Worm (Caenorhabditis elegans): Measurements from ENCODE around the gene rgef-1.

ce11 chrV:9531477-9531876 is 30.0 kb downstream of the rgef-1 start, which contains the start of the genes C50F4.10 and pfk-1.2:
- no peak for TF ChIP-seq W03F9.2 (tag; optimal IDR thresholded peaks at IDR 0.05)
- no peak for TF ChIP-seq him-1 (tag; optimal IDR thresholded peaks at IDR 0.05)
